Worm (Caenorhabditis elegans) whole organism, L4 larva: ENCODE results near the gene dcr-1.

Experiments used
- F26F4.8 ChIP-seq: fragments of 200-800 bp; sonication (Bioruptor generic); conservative IDR thresholded peaks from 2 replicates; pipeline ENCODE4 v1.3.6; 2022; ENCODE audit warnings: missing genetic modification characterization, missing compliant biosample characterization
- F37D6.2 ChIP-seq: sonication (generic microtip); optimal IDR thresholded peaks from 2 replicates; lab custom pipeline; 2016; ENCODE audit warnings: mild to moderate bottlenecking, missing genetic modification characterization, missing compliant biosample characterization
- F49E8.2 ChIP-seq: sonication (generic microtip); optimal IDR thresholded peaks from 2 replicates; lab custom pipeline; 2016; ENCODE audit warnings: missing compliant biosample characterization, mild to moderate bottlenecking, missing genetic modification characterization, borderline replicate concordance
- R02D3.7 ChIP-seq: fragments of 150-350 bp; sonication (generic microtip); optimal IDR thresholded peaks from 3 replicates; lab custom pipeline; 2014; ENCODE audit warnings: missing biosample characterization, missing genetic modification characterization
- T20F7.1 ChIP-seq: fragments of 200-800 bp; sonication (Bioruptor generic); optimal IDR thresholded peaks from 2 replicates; lab custom pipeline; 2018; ENCODE audit warnings: mild to moderate bottlenecking, missing genetic modification characterization, missing compliant biosample characterization
- Y105C5A.15 ChIP-seq: fragments of 200-800 bp; sonication (Bioruptor generic); IDR thresholded peaks from 2 replicates; pipeline ENCODE4 v1.3.6; 2022; ENCODE audit warnings: missing genetic modification characterization, missing compliant biosample characterization
- Y75B8A.6 ChIP-seq: fragments of 200-800 bp; sonication (Bioruptor generic); IDR thresholded peaks from 2 replicates; pipeline ENCODE4 v1.3.6; 2022; ENCODE audit warnings: missing genetic modification reagents, missing genetic modification characterization, missing compliant biosample characterization
- ZK337.2 ChIP-seq: fragments of 200-800 bp; sonication (Bioruptor generic); IDR thresholded peaks from 2 replicates; pipeline ENCODE4 v1.3.6; 2022; ENCODE audit warnings: missing genetic modification reagents, missing genetic modification characterization, missing compliant biosample characterization
- ZK546.5 ChIP-seq, 2 experiments: sonication (generic microtip); optimal IDR thresholded peaks; 2 replicates each; lab custom pipeline; 2017; ENCODE audit warnings: missing biosample characterization in 2 of 2, missing genetic modification characterization in 2 of 2
- aha-1 ChIP-seq: fragments of 150-350 bp; peaks from one replicate; lab custom pipeline; 2014; ENCODE audit warnings: missing biosample characterization, missing genetic modification characterization
- aly-2 ChIP-seq: sonication (generic microtip); optimal IDR thresholded peaks from 2 replicates; lab custom pipeline; 2018; ENCODE audit warnings: missing biosample characterization, missing genetic modification characterization
- arid-1 ChIP-seq: fragments of 200-800 bp; sonication (Bioruptor generic); conservative IDR thresholded peaks from 2 replicates; pipeline ENCODE4 v1.3.6; 2022; ENCODE audit warnings: missing genetic modification reagents, missing genetic modification characterization, missing compliant biosample characterization
- attf-4 ChIP-seq: sonication (generic microtip); optimal IDR thresholded peaks from 3 replicates; lab custom pipeline; 2017; ENCODE audit warnings: missing biosample characterization, missing genetic modification characterization
- ceh-28 ChIP-seq: fragments of 150-350 bp; optimal IDR thresholded peaks from 2 replicates; lab custom pipeline; 2014; ENCODE audit warnings: missing biosample characterization, missing genetic modification reagents, missing genetic modification characterization
- ceh-62 ChIP-seq: sonication (generic microtip); optimal IDR thresholded peaks from 2 replicates; lab custom pipeline; 2017; ENCODE audit warnings: missing biosample characterization, missing genetic modification characterization
- cey-2 ChIP-seq: sonication (generic microtip); optimal IDR thresholded peaks from 3 replicates; lab custom pipeline; 2017; ENCODE audit warnings: missing genetic modification characterization, mild to moderate bottlenecking, missing compliant biosample characterization, antibody characterized with exemption, borderline replicate concordance; ENCODE audit not compliant: insufficient read depth
- daf-12 ChIP-seq: fragments of 150-350 bp; optimal IDR thresholded peaks from 2 replicates; lab custom pipeline; 2014; ENCODE audit warnings: missing biosample characterization, missing genetic modification reagents, missing genetic modification characterization
- dmd-9 ChIP-seq: fragments of 200-800 bp; sonication (Bioruptor generic); IDR thresholded peaks from 2 replicates; pipeline ENCODE4 v1.3.6; 2022; ENCODE audit warnings: missing genetic modification reagents, missing genetic modification characterization, missing compliant biosample characterization
- dpl-1 ChIP-seq: fragments of 150-350 bp; optimal IDR thresholded peaks from 2 replicates; lab custom pipeline; 2014; ENCODE audit warnings: missing biosample characterization, missing genetic modification reagents, missing genetic modification characterization
- duxl-1 ChIP-seq: sonication (generic microtip); optimal IDR thresholded peaks from 2 replicates; lab custom pipeline; 2016; ENCODE audit warnings: mild to moderate bottlenecking, missing genetic modification characterization, moderate library complexity, missing compliant biosample characterization; ENCODE audit not compliant: poor library complexity
- dve-1 ChIP-seq: sonication (generic microtip); optimal IDR thresholded peaks from 2 replicates; lab custom pipeline; 2017; ENCODE audit warnings: antibody characterized with exemption, mild to moderate bottlenecking, missing genetic modification characterization, missing compliant biosample characterization; ENCODE audit not compliant: insufficient read depth
- fos-1 ChIP-seq: fragments of 150-350 bp; optimal IDR thresholded peaks from 2 replicates; lab custom pipeline; 2014; ENCODE audit warnings: missing biosample characterization, missing genetic modification characterization
- hif-1 ChIP-seq, 2 experiments: sonication (generic microtip); optimal IDR thresholded peaks; 2 replicates each; lab custom pipeline; 2016 to 2017; ENCODE audit warnings: missing compliant biosample characterization in 2 of 2, missing genetic modification characterization in 2 of 2, missing genetic modification reagents in 2 of 2, missing genotype in 2 of 2, mild to moderate bottlenecking in 1 of 2
- hlh-30 ChIP-seq: sonication (generic microtip); optimal IDR thresholded peaks from 2 replicates; lab custom pipeline; 2017; ENCODE audit warnings: antibody characterized with exemption, mild to moderate bottlenecking, missing genetic modification characterization, missing compliant biosample characterization; ENCODE audit not compliant: insufficient read depth
- hmg-1.1 ChIP-seq: fragments of 200-800 bp; sonication (Bioruptor generic); IDR thresholded peaks from 2 replicates; pipeline ENCODE4 v1.3.6; 2022; ENCODE audit warnings: missing genetic modification reagents, missing genetic modification characterization, missing compliant biosample characterization
- jun-1 ChIP-seq: fragments of 150-350 bp; optimal IDR thresholded peaks from 2 replicates; lab custom pipeline; 2014; ENCODE audit warnings: missing biosample characterization, missing genetic modification reagents, missing genetic modification characterization
- lin-13 ChIP-seq: fragments of 150-350 bp; optimal IDR thresholded peaks from 2 replicates; lab custom pipeline; 2014; ENCODE audit warnings: missing biosample characterization, missing genetic modification reagents, missing genetic modification characterization
- lin-15B ChIP-seq: fragments of 150-350 bp; sonication (generic microtip); optimal IDR thresholded peaks from 3 replicates; lab custom pipeline; 2014; ENCODE audit warnings: missing biosample characterization, missing genetic modification characterization
- lin-29 ChIP-seq: fragments of 200-800 bp; sonication (Bioruptor generic); IDR thresholded peaks from 2 replicates; pipeline ENCODE4 v1.3.6; 2022; ENCODE audit warnings: missing genetic modification reagents, missing genetic modification characterization, missing compliant biosample characterization
- lin-38 ChIP-seq: fragments of 200-800 bp; sonication (Bioruptor generic); IDR thresholded peaks from 2 replicates; pipeline ENCODE4 v1.3.6; 2022; ENCODE audit warnings: missing genetic modification reagents, missing genetic modification characterization, missing compliant biosample characterization
- mdt-29 ChIP-seq: fragments of 200-800 bp; sonication (Bioruptor generic); IDR thresholded peaks from 2 replicates; pipeline ENCODE4 v1.3.6; 2022; ENCODE audit warnings: missing genetic modification reagents, missing genetic modification characterization, missing compliant biosample characterization
- mes-2 ChIP-seq: sonication (generic microtip); optimal IDR thresholded peaks from 2 replicates; lab custom pipeline; 2016; ENCODE audit warnings: missing genotype, mild to moderate bottlenecking, missing genetic modification characterization, missing compliant biosample characterization; ENCODE audit not compliant: poor library complexity, severe bottlenecking
- mxl-3 ChIP-seq: fragments of 200-800 bp; sonication (Bioruptor generic); optimal IDR thresholded peaks from 2 replicates; lab custom pipeline; 2018; ENCODE audit warnings: mild to moderate bottlenecking, missing genetic modification characterization, missing compliant biosample characterization
- nhr-102 ChIP-seq: sonication (generic microtip); optimal IDR thresholded peaks from 2 replicates; lab custom pipeline; 2016; ENCODE audit warnings: mild to moderate bottlenecking, missing genetic modification characterization, moderate library complexity, missing compliant biosample characterization
- nhr-237 ChIP-seq: sonication (generic microtip); optimal IDR thresholded peaks from 2 replicates; lab custom pipeline; 2017; ENCODE audit warnings: missing biosample characterization, missing genetic modification characterization
- nhr-28 ChIP-seq: fragments of 150-350 bp; optimal IDR thresholded peaks from 2 replicates; lab custom pipeline; 2014; ENCODE audit warnings: missing biosample characterization, missing genetic modification characterization
- nhr-76 ChIP-seq: fragments of 150-350 bp; optimal IDR thresholded peaks from 2 replicates; lab custom pipeline; 2014; ENCODE audit warnings: missing biosample characterization, missing genetic modification characterization
- pha-4 ChIP-seq, 2 experiments: fragments of 150-350 bp in 1 of 2; fragments of 200-800 bp in 1 of 2; sonication (Bioruptor generic) in 1 of 2; IDR thresholded peaks in 1 of 2; optimal IDR thresholded peaks in 1 of 2; 2 replicates each; pipeline versions ENCODE4 v1.3.6 to Lab custom; 2014 to 2022; ENCODE audit warnings: missing genetic modification characterization in 2 of 2, missing genetic modification reagents in 2 of 2, missing biosample characterization in 1 of 2, missing compliant biosample characterization in 1 of 2
- pqm-1 ChIP-seq: sonication (generic microtip); optimal IDR thresholded peaks from 2 replicates; lab custom pipeline; 2017; ENCODE audit warnings: missing biosample characterization, missing genetic modification characterization
- rbr-2 ChIP-seq: sonication (generic microtip); optimal IDR thresholded peaks from 2 replicates; lab custom pipeline; 2016; ENCODE audit warnings: missing genotype, missing genetic modification characterization, missing compliant biosample characterization
- saeg-2 ChIP-seq: fragments of 200-800 bp; sonication (Bioruptor generic); IDR thresholded peaks from 2 replicates; pipeline ENCODE4 v1.3.6; 2022; ENCODE audit warnings: missing genetic modification reagents, missing genetic modification characterization, missing compliant biosample characterization
- skn-1 ChIP-seq: fragments of 150-350 bp; optimal IDR thresholded peaks from 2 replicates; lab custom pipeline; 2014; ENCODE audit warnings: missing biosample characterization, missing genetic modification characterization
- spr-1 ChIP-seq: sonication (generic microtip); optimal IDR thresholded peaks from 2 replicates; lab custom pipeline; 2016; ENCODE audit warnings: mild to moderate bottlenecking, missing genetic modification characterization, missing compliant biosample characterization
- spr-3 ChIP-seq: fragments of 200-800 bp; sonication (Bioruptor generic); optimal IDR thresholded peaks from 2 replicates; lab custom pipeline; 2018; ENCODE audit warnings: mild to moderate bottlenecking, missing genetic modification characterization, missing compliant biosample characterization
- zfp-3 ChIP-seq: fragments of 200-800 bp; sonication (Bioruptor generic); conservative IDR thresholded peaks from 2 replicates; pipeline ENCODE4 v1.3.6; 2022; ENCODE audit warnings: missing genetic modification reagents, missing genetic modification characterization, missing compliant biosample characterization
- zip-2 ChIP-seq: fragments of 150-350 bp; optimal IDR thresholded peaks from 2 replicates; lab custom pipeline; 2014; ENCODE audit warnings: missing biosample characterization, missing genetic modification characterization
- ztf-7 ChIP-seq: fragments of 150-350 bp; optimal IDR thresholded peaks from 2 replicates; lab custom pipeline; 2014; ENCODE audit warnings: missing biosample characterization, missing genetic modification characterization

The dcr-1 gene

DNA sequence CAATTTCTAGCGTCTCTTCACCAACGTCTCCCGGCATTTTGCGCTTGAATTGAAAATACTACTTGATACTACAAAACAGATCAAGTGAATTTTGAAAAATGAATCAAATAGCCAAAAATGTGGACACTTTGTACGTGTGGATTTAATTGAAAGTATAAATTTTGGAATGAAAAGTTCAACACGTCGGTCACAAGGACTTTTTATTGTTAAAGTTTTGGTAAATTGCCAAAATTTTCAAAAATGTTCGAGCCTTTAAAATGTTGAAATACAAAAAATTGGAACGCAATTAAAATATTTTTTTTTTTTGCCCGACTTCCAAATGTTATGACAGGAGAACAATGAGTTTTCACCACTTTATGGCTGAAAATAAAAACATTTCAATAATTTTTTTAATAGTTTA lies 18.0 kb upstream of the dcr-1 start, which contains the start of gene K06H7.8:
TSS of gene K06H7.8 (minus strand) at position 101 of the 400 bp plus-strand sequence.
- TF ChIP-seq T20F7.1 (GFP tag; lab: Kevin White, UChicago) = no peak
- TF ChIP-seq skn-1 (tag; lab: Kevin White, UChicago) = no peak
- TF ChIP-seq mdt-29 = no peak
- TF ChIP-seq F26F4.8 (GFP tag; lab: Robert Waterston, UW) = no peak
- TF ChIP-seq nhr-28 (tag; lab: Kevin White, UChicago) = no peak
- no peak for TF ChIP-seq dpl-1 (GFP tag; lab: Kevin White, UChicago)
- TF ChIP-seq mxl-3 (GFP tag; lab: Kevin White, UChicago) = no peak
- TF ChIP-seq daf-12 (tag; lab: Kevin White, UChicago) = no peak
- no peak for TF ChIP-seq mes-2 (tag; lab: Kevin White, UChicago)
- TF ChIP-seq dmd-9 (GFP tag; lab: Robert Waterston, UW) = no peak

ce11 chrIII:8093079-8093623 lies 13.1 kb upstream of the dcr-1 start, which contains the start of gene K06H7.2:
Gene K06H7.2 (plus strand): TSS chrIII:8093573.
- TF ChIP-seq dve-1 (tag; lab: Kevin White, UChicago) = peak; percentile 63
- TF ChIP-seq F49E8.2 (tag; lab: Kevin White, UChicago) = no peak
- no peak for TF ChIP-seq ZK337.2
- no peak for TF ChIP-seq pha-4 (GFP tag; IDR thresholded peaks at IDR 0.05; lab: Robert Waterston, UW)
- peak; percentile 20 for TF ChIP-seq pha-4 (tag; optimal IDR thresholded peaks at IDR 0.05; lab: Kevin White, UChicago)
- TF ChIP-seq lin-15B (tag; lab: Kevin White, UChicago) = no peak
- no peak for TF ChIP-seq attf-4 (tag; lab: Kevin White, UChicago)
- TF ChIP-seq lin-13 (GFP tag; lab: Kevin White, UChicago) = no peak
- no peak for TF ChIP-seq fos-1
- TF ChIP-seq jun-1 (tag; lab: Kevin White, UChicago) = no peak
- no peak for TF ChIP-seq ceh-28 (tag; lab: Kevin White, UChicago)
- no peak for TF ChIP-seq F26F4.8 (GFP tag; lab: Robert Waterston, UW)
- peak; percentile 35 for TF ChIP-seq rbr-2 (tag; lab: Kevin White, UChicago)
- TF ChIP-seq zfp-3 (GFP tag; lab: Robert Waterston, UW) = no peak
- TF ChIP-seq pqm-1 (tag; lab: Kevin White, UChicago) = peak; percentile 31
- TF ChIP-seq aly-2 (tag; lab: Kevin White, UChicago) = no peak
- TF ChIP-seq spr-3 (GFP tag; lab: Kevin White, UChicago) = no peak
- no peak for TF ChIP-seq skn-1 (tag; lab: Kevin White, UChicago)
- TF ChIP-seq hif-1 (tag; optimal IDR thresholded peaks at IDR 0.05; lab: Kevin White, UChicago) = no peak
- no peak for TF ChIP-seq nhr-237
- no peak for TF ChIP-seq ceh-62
- TF ChIP-seq arid-1 (GFP tag; lab: Robert Waterston, UW) = no peak
- TF ChIP-seq hlh-30 = peak; percentile 94
- no peak for TF ChIP-seq nhr-76 (tag; lab: Kevin White, UChicago)
- peak; percentile 72 for TF ChIP-seq mes-2 (tag; lab: Kevin White, UChicago)
- no peak for TF ChIP-seq spr-1 (tag; lab: Kevin White, UChicago)
- TF ChIP-seq ZK546.5 (tag; optimal IDR thresholded peaks at IDR 0.05; lab: Kevin White, UChicago) = no peak
- TF ChIP-seq ztf-7 (tag; lab: Kevin White, UChicago) = no peak
- peak; percentile 87 for TF ChIP-seq lin-38 (GFP tag; lab: Robert Waterston, UW)
- TF ChIP-seq lin-29 (GFP tag; lab: Robert Waterston, UW) = no peak
- TF ChIP-seq duxl-1 = no peak
- no peak for TF ChIP-seq F37D6.2 (tag; lab: Kevin White, UChicago)
- TF ChIP-seq R02D3.7 (tag; lab: Kevin White, UChicago) = no peak
- no peak for TF ChIP-seq Y105C5A.15 (GFP tag; lab: Robert Waterston, UW)
- 0 out of 2 replicates have a peak, but pooled peaks have one; percentile 25 for TF ChIP-seq hmg-1.1 (GFP tag; lab: Robert Waterston, UW)
- TF ChIP-seq nhr-102 (tag; lab: Kevin White, UChicago) = no peak
- TF ChIP-seq saeg-2 = no peak
- TF ChIP-seq mdt-29 = no peak
- TF ChIP-seq dpl-1 (GFP tag; lab: Kevin White, UChicago) = peak; percentile 58
- TF ChIP-seq aha-1 (tag; lab: Kevin White, UChicago) = peak; percentile 57
- TF ChIP-seq cey-2 (tag; lab: Kevin White, UChicago) = no peak
- no peak for TF ChIP-seq zip-2 (tag; lab: Kevin White, UChicago)
- no peak for TF ChIP-seq Y75B8A.6 (GFP tag; lab: Robert Waterston, UW)
- TF ChIP-seq dmd-9 (GFP tag; lab: Robert Waterston, UW) = no peak
